Fruit fly (Drosophila melanogaster) whole organism, embryonic: ENCODE results near the gene CG44005.

ENCODE experiments used
- ATbp ChIP-seq: fragments of 200-800 bp; sonication (Bioruptor generic); optimal IDR thresholded peaks from 2 replicates; lab custom pipeline; 2017; ENCODE audit warnings: missing biosample characterization, mild to moderate bottlenecking, missing genetic modification characterization, missing genetic modification reagents
- Asciz ChIP-seq: fragments of 200-800 bp; sonication (Bioruptor generic); optimal IDR thresholded peaks from 2 replicates; lab custom pipeline; 2017; ENCODE audit warnings: missing biosample characterization, mild to moderate bottlenecking, missing genetic modification characterization, missing genetic modification reagents
- Bteb2 ChIP-seq: fragments of 200-800 bp; sonication (Bioruptor generic); optimal IDR thresholded peaks from 2 replicates; lab custom pipeline; 2016; ENCODE audit warnings: missing biosample characterization, missing genetic modification characterization
- CG12071 ChIP-seq: fragments of 200-800 bp; sonication (Bioruptor generic); optimal IDR thresholded peaks from 3 replicates; lab custom pipeline; 2018; ENCODE audit warnings: missing biosample characterization, mild to moderate bottlenecking, missing genetic modification characterization
- CG12299 ChIP-seq: fragments of 200-800 bp; sonication (Bioruptor generic); optimal IDR thresholded peaks from 2 replicates; lab custom pipeline; 2018; ENCODE audit warnings: missing biosample characterization, mild to moderate bottlenecking, missing genetic modification characterization
- CG14965 ChIP-seq: fragments of 200-800 bp; sonication (Bioruptor generic); optimal IDR thresholded peaks from 2 replicates; lab custom pipeline; 2016; ENCODE audit warnings: missing biosample characterization, missing genetic modification characterization, borderline replicate concordance
- CG15269 ChIP-seq: fragments of 200-800 bp; sonication (Bioruptor generic); optimal IDR thresholded peaks from 2 replicates; lab custom pipeline; 2018; ENCODE audit warnings: missing biosample characterization, mild to moderate bottlenecking, missing genetic modification characterization, moderate library complexity
- CG15696 ChIP-seq: fragments of 200-800 bp; sonication (Bioruptor generic); optimal IDR thresholded peaks from 2 replicates; lab custom pipeline; 2019; ENCODE audit warnings: missing biosample characterization, mild to moderate bottlenecking, missing genetic modification characterization, moderate library complexity
- CG16813 ChIP-seq: fragments of 200-800 bp; sonication (Bioruptor generic); IDR thresholded peaks from 3 replicates; pipeline ENCODE4 v1.3.6; 2022; ENCODE audit warnings: missing biosample characterization, missing genetic modification characterization; ENCODE audit not compliant: partially characterized antibody
- CG2129 ChIP-seq: fragments of 200-800 bp; sonication (Bioruptor generic); IDR thresholded peaks from 2 replicates; pipeline ENCODE4 v1.3.6; 2022; ENCODE audit warnings: missing biosample characterization, missing genetic modification characterization; ENCODE audit not compliant: partially characterized antibody
- CG2202 ChIP-seq: fragments of 200-800 bp; sonication (Bioruptor generic); optimal IDR thresholded peaks from 2 replicates; lab custom pipeline; 2018; ENCODE audit warnings: missing biosample characterization, mild to moderate bottlenecking, missing genetic modification characterization
- CG2875 ChIP-seq: fragments of 200-800 bp; sonication (Bioruptor generic); optimal IDR thresholded peaks from 2 replicates; lab custom pipeline; 2017; ENCODE audit warnings: missing biosample characterization, mild to moderate bottlenecking, missing genetic modification characterization, missing genetic modification reagents
- CG31441 ChIP-seq: fragments of 200-800 bp; sonication (Bioruptor generic); IDR thresholded peaks from 2 replicates; pipeline ENCODE4 v1.3.6; 2022; ENCODE audit warnings: missing biosample characterization, missing genetic modification characterization
- CG34422 ChIP-seq: fragments of 200-800 bp; sonication (Bioruptor generic); IDR thresholded peaks from 3 replicates; pipeline ENCODE4 v1.3.6; 2022; ENCODE audit warnings: missing biosample characterization, missing genetic modification characterization
- CG42726 ChIP-seq: fragments of 200-800 bp; sonication (Bioruptor generic); IDR thresholded peaks from 2 replicates; pipeline ENCODE4 v1.3.6; 2022; ENCODE audit warnings: missing biosample characterization, missing genetic modification characterization; ENCODE audit not compliant: partially characterized antibody
- CG4328 ChIP-seq: fragments of 200-800 bp; sonication (Bioruptor generic); optimal IDR thresholded peaks from 3 replicates; lab custom pipeline; 2017; ENCODE audit warnings: missing biosample characterization, missing genetic modification reagents, missing genetic modification characterization
- CG5953 ChIP-seq: fragments of 200-800 bp; sonication (Bioruptor generic); IDR thresholded peaks from 2 replicates; pipeline ENCODE4 v1.3.6; 2022; ENCODE audit warnings: missing biosample characterization, missing genetic modification characterization
- CG6689 ChIP-seq: fragments of 200-800 bp; sonication (Bioruptor generic); IDR thresholded peaks from 2 replicates; pipeline ENCODE4 v1.3.6; 2022; ENCODE audit warnings: missing biosample characterization, missing genetic modification characterization
- CG7786 ChIP-seq: fragments of 200-800 bp; sonication (Bioruptor generic); optimal IDR thresholded peaks from 2 replicates; lab custom pipeline; 2016; ENCODE audit warnings: missing biosample characterization, missing genetic modification characterization
- CG8944 ChIP-seq: fragments of 200-800 bp; sonication (Bioruptor generic); optimal IDR thresholded peaks from 3 replicates; lab custom pipeline; 2016; ENCODE audit warnings: missing biosample characterization, missing genetic modification characterization
- CTCF ChIP-seq: fragments of 200-800 bp; sonication (Bioruptor generic); optimal IDR thresholded peaks from 2 replicates; lab custom pipeline; 2017; ENCODE audit warnings: missing biosample characterization, mild to moderate bottlenecking, missing genetic modification characterization, moderate library complexity
- Dip3 ChIP-seq: fragments of 200-800 bp; sonication (Bioruptor generic); optimal IDR thresholded peaks from 3 replicates; lab custom pipeline; 2016; ENCODE audit warnings: missing biosample characterization, missing genetic modification characterization
- Mrtf ChIP-seq: fragments of 200-800 bp; sonication (Bioruptor generic); IDR thresholded peaks from 3 replicates; pipeline ENCODE4 v1.3.6; 2022; ENCODE audit warnings: missing biosample characterization, missing genetic modification characterization
- NFAT ChIP-seq: fragments of 200-800 bp; sonication (Bioruptor generic); IDR thresholded peaks from 2 replicates; pipeline ENCODE4 v1.3.6; 2022; ENCODE audit warnings: missing biosample characterization, missing genetic modification characterization
- Nf-YA ChIP-seq: fragments of 200-800 bp; sonication (Bioruptor generic); IDR thresholded peaks from 2 replicates; pipeline ENCODE4 v1.3.6; 2022; ENCODE audit warnings: missing biosample characterization, missing genetic modification characterization
- Nf-YB ChIP-seq: fragments of 200-800 bp; sonication (Bioruptor generic); optimal IDR thresholded peaks from 3 replicates; lab custom pipeline; 2019; ENCODE audit warnings: missing biosample characterization, mild to moderate bottlenecking, missing genetic modification characterization, moderate library complexity
- Sin3A ChIP-seq: fragments of >200 bp; optimal IDR thresholded peaks from 2 replicates; lab custom pipeline; 2018
- Sox100B ChIP-seq: fragments of 200-800 bp; sonication (Bioruptor generic); optimal IDR thresholded peaks from 3 replicates; lab custom pipeline; 2018; ENCODE audit warnings: missing biosample characterization, mild to moderate bottlenecking, missing genetic modification characterization
- ab ChIP-seq: fragments of 200-800 bp; sonication (Bioruptor generic); optimal IDR thresholded peaks from 2 replicates; lab custom pipeline; 2016; ENCODE audit warnings: missing biosample characterization, missing genetic modification characterization
- chif ChIP-seq, 2 experiments: fragments of 200-800 bp; sonication (Bioruptor generic); optimal IDR thresholded peaks; 3 replicates each; lab custom pipeline; 2016; ENCODE audit warnings: missing biosample characterization in 2 of 2, missing genetic modification characterization in 2 of 2
- ci ChIP-seq: fragments of 200-800 bp; sonication (Bioruptor generic); IDR thresholded peaks from 3 replicates; pipeline ENCODE4 v1.3.6; 2022; ENCODE audit warnings: missing biosample characterization, missing genetic modification characterization
- dmrt11E ChIP-seq: fragments of 200-800 bp; sonication (Bioruptor generic); optimal IDR thresholded peaks from 3 replicates; lab custom pipeline; 2018; ENCODE audit warnings: missing biosample characterization, mild to moderate bottlenecking, missing genetic modification characterization, moderate library complexity
- ems ChIP-seq: fragments of 200-800 bp; sonication (Bioruptor generic); optimal IDR thresholded peaks from 3 replicates; lab custom pipeline; 2016; ENCODE audit warnings: missing biosample characterization, missing genetic modification characterization
- eve ChIP-seq, 2 experiments: fragments of >200 bp; optimal IDR thresholded peaks; 2 replicates each; lab custom pipeline; 2017; ENCODE audit warnings: missing biosample characterization in 2 of 2, missing genetic modification characterization in 2 of 2
- gsb-n ChIP-seq: fragments of 200-800 bp; sonication (Bioruptor generic); optimal IDR thresholded peaks from 3 replicates; lab custom pipeline; 2018; ENCODE audit warnings: missing biosample characterization, mild to moderate bottlenecking, missing genetic modification characterization
- ind ChIP-seq: fragments of 200-800 bp; sonication (Bioruptor generic); optimal IDR thresholded peaks from 3 replicates; lab custom pipeline; 2016; ENCODE audit warnings: missing biosample characterization, missing genetic modification characterization
- kni ChIP-seq: fragments of 200-800 bp; sonication (Bioruptor generic); optimal IDR thresholded peaks from 3 replicates; lab custom pipeline; 2017; ENCODE audit warnings: mild to moderate bottlenecking, missing biosample characterization, missing genetic modification reagents, missing genetic modification characterization
- lola ChIP-seq, 3 experiments: fragments of >200 bp in 2 of 3; fragments of 200-800 bp in 1 of 3; sonication (Bioruptor generic) in 1 of 3; optimal IDR thresholded peaks; 2 replicates each; lab custom pipeline; 2017 to 2019; ENCODE audit warnings: missing biosample characterization in 3 of 3, missing genetic modification characterization in 3 of 3, mild to moderate bottlenecking in 1 of 3, moderate library complexity in 1 of 3
- maf-S ChIP-seq: fragments of 200-800 bp; sonication (Bioruptor generic); optimal IDR thresholded peaks from 2 replicates; lab custom pipeline; 2016; ENCODE audit warnings: missing biosample characterization, missing genetic modification characterization
- mirr ChIP-seq: fragments of 200-800 bp; sonication (Bioruptor generic); optimal IDR thresholded peaks from 3 replicates; lab custom pipeline; 2018; ENCODE audit warnings: missing biosample characterization, mild to moderate bottlenecking, missing genetic modification characterization
- org-1 ChIP-seq: fragments of 200-800 bp; sonication (Bioruptor generic); optimal IDR thresholded peaks from 2 replicates; lab custom pipeline; 2017; ENCODE audit warnings: missing biosample characterization, missing genetic modification characterization
- otp ChIP-seq: fragments of 200-800 bp; sonication (Bioruptor generic); IDR thresholded peaks from 3 replicates; pipeline ENCODE4, ENCODE4 v1.3.6; 2022; ENCODE audit warnings: missing biosample characterization, missing genetic modification characterization
- pho ChIP-seq: fragments of 200-800 bp; sonication (Bioruptor generic); optimal IDR thresholded peaks from 2 replicates; lab custom pipeline; 2016; ENCODE audit warnings: missing biosample characterization, missing genetic modification characterization
- pnt ChIP-seq: fragments of 200-800 bp; sonication (Bioruptor generic); optimal IDR thresholded peaks from 3 replicates; lab custom pipeline; 2016; ENCODE audit warnings: missing biosample characterization, missing genetic modification characterization
- prd ChIP-seq, 3 experiments: fragments of >200 bp in 2 of 3; fragments of 200-800 bp in 1 of 3; sonication (Bioruptor generic) in 1 of 3; optimal IDR thresholded peaks in 2 of 3; IDR thresholded peaks in 1 of 3; 2 replicates in 2 of 3; 3 replicates in 1 of 3; pipeline versions ENCODE4 v1.3.6 to Lab custom; 2017 to 2022; ENCODE audit warnings: missing biosample characterization in 1 of 3, missing genetic modification characterization in 1 of 3
- tgo ChIP-seq: fragments of 200-800 bp; sonication (Bioruptor generic); IDR thresholded peaks from 3 replicates; pipeline ENCODE4 v1.3.6; 2022; ENCODE audit warnings: missing biosample characterization, missing genetic modification characterization
- tin ChIP-seq: fragments of 200-800 bp; sonication (Bioruptor generic); optimal IDR thresholded peaks from 3 replicates; lab custom pipeline; 2016; ENCODE audit warnings: missing biosample characterization, missing genetic modification characterization
- ttk ChIP-seq: fragments of 200-800 bp; sonication (Bioruptor generic); IDR thresholded peaks from 2 replicates; pipeline ENCODE4 v2.1.2; 2022; ENCODE audit warnings: missing biosample characterization, missing genetic modification characterization

CG44005 gene

dm6 chr3L:18106021-18106944 is 34.4 kb upstream of the CG44005 start, which contains the start of the genes CG13698 and mRpS26 (continued):
- TF ChIP-seq CG7786 = no peak
- TF ChIP-seq CTCF (GFP tag; lab: Kevin White, UChicago) = no peak
- TF ChIP-seq CG42726 = peak; percentile 48; the same call in 1 of the 2 replicates
- TF ChIP-seq CG2129 (GFP tag; lab: Robert Waterston, UW) = no peak
- TF ChIP-seq CG4328 = peak; percentile 70
- TF ChIP-seq ATbp (GFP tag; lab: Kevin White, UChicago) = peak; percentile 41
- peak; percentile 63; the same call in 1 of the 3 replicates for TF ChIP-seq CG34422 (GFP tag; lab: Robert Waterston, UW)
- peak; percentile 26; the same call in 1 of the 3 replicates for TF ChIP-seq otp (GFP tag; lab: Robert Waterston, UW)
- TF ChIP-seq dmrt11E (tag; lab: Kevin White, UChicago) = peak; percentile 61
- no peak for TF ChIP-seq ems (GFP tag; lab: Kevin White, UChicago)
- no peak for TF ChIP-seq eve (GFP tag; optimal IDR thresholded peaks at IDR 0.05; lab: Kevin White, UChicago)
- no peak for TF ChIP-seq prd (optimal IDR thresholded peaks at IDR 0.05; lab: Kevin White, UChicago)
- peak; percentile 75 for TF ChIP-seq prd (GFP tag; IDR thresholded peaks at IDR 0.05; lab: Robert Waterston, UW)
- TF ChIP-seq CG14965 (GFP tag; lab: Kevin White, UChicago) = no peak
- peak; percentile 71 for TF ChIP-seq ind
- TF ChIP-seq maf-S (GFP tag; lab: Kevin White, UChicago) = peak; percentile 27
- TF ChIP-seq pnt (GFP tag; lab: Kevin White, UChicago) = no peak
- TF ChIP-seq CG6689 (GFP tag; lab: Robert Waterston, UW) = peak; percentile 58
- TF ChIP-seq org-1 = peak; percentile 34
- no peak for TF ChIP-seq mirr (GFP tag; lab: Kevin White, UChicago)
- 0 out of 2 replicates have a peak, but pooled peaks have one; percentile 26 for TF ChIP-seq NFAT (GFP tag; lab: Robert Waterston, UW)
- peak; percentile 41 for TF ChIP-seq CG15696 (tag; lab: Kevin White, UChicago)
- peak; percentile 41 for TF ChIP-seq Asciz (GFP tag; lab: Kevin White, UChicago)
- TF ChIP-seq CG12071 (GFP tag; lab: Kevin White, UChicago) = peak; percentile 3
- TF ChIP-seq CG8944 (GFP tag; lab: Kevin White, UChicago) = no peak
- TF ChIP-seq CG15269 (tag; lab: Kevin White, UChicago) = peak; percentile 72
- TF ChIP-seq CG12299 (tag; lab: Kevin White, UChicago) = peak; percentile 60
- TF ChIP-seq CG31441 (GFP tag; lab: Robert Waterston, UW) = peak; percentile 83
- peak; percentile 56 for TF ChIP-seq gsb-n (tag; lab: Kevin White, UChicago)
- TF ChIP-seq tin = peak; percentile 70
- peak; percentile 49 for TF ChIP-seq Nf-YB
- TF ChIP-seq Dip3 (GFP tag; lab: Kevin White, UChicago) = peak; percentile 55
- no peak for TF ChIP-seq CG16813 (GFP tag; lab: Robert Waterston, UW)
- TF ChIP-seq ab = no peak
- no peak for TF ChIP-seq chif (GFP tag; optimal IDR thresholded peaks at IDR 0.05; lab: Kevin White, UChicago)
- TF ChIP-seq Bteb2 (GFP tag; lab: Kevin White, UChicago) = peak; percentile 24
- TF ChIP-seq lola (GFP tag; optimal IDR thresholded peaks at IDR 0.05; lab: Kevin White, UChicago) = peak in 1 of 3 experiments; percentile 75
- peak; percentile 72 for TF ChIP-seq Sox100B
- peak; percentile 26; the same call in 1 of the 2 replicates for TF ChIP-seq CG5953 (GFP tag; lab: Robert Waterston, UW)
- peak; percentile 58; the same call in 2 of the 3 replicates for TF ChIP-seq tgo (GFP tag; lab: Robert Waterston, UW)
- TF ChIP-seq CG2875 (GFP tag; lab: Kevin White, UChicago) = peak; percentile 15
- peak; percentile 19; the same call in 1 of the 3 replicates for TF ChIP-seq ci (GFP tag; lab: Robert Waterston, UW)
- peak; percentile 54 for TF ChIP-seq Sin3A (lab: Kevin White, UChicago)
- TF ChIP-seq kni = peak; percentile 29
- TF ChIP-seq CG2202 (tag; lab: Kevin White, UChicago) = no peak
- TF ChIP-seq Mrtf (GFP tag; lab: Robert Waterston, UW) = peak; percentile 44; the same call in 1 of the 3 replicates
- peak; percentile 32; the same call in 1 of the 2 replicates for TF ChIP-seq ttk (GFP tag; lab: Robert Waterston, UW)
- TF ChIP-seq pho (GFP tag; lab: Kevin White, UChicago) = peak; percentile 15
- 0 out of 2 replicates have a peak, but pooled peaks have one; percentile 21 for TF ChIP-seq Nf-YA (GFP tag; lab: Robert Waterston, UW)
